Worm (Caenorhabditis elegans): ENCODE data around the gene tps-1.

Gene tps-1

ce11 chrX:17474521-17475170 is at the start of gene tps-1:
Gene tps-1, minus strand, starts transcription at chrX:17474534.
- TF ChIP-seq unc-62 (GFP tag; optimal IDR thresholded peaks at IDR 0.05): no peak

- TF ChIP-seq unc-62 (GFP tag; optimal IDR thresholded peaks at IDR 0.05): no peak
Measured at ce11 chrX:17521425-17521824, 47.1 kb upstream of the tps-1 start.

ce11 chrX:17519476-17519875 is 45.1 kb upstream of the tps-1 start:
- TF ChIP-seq unc-62 (GFP tag; optimal IDR thresholded peaks at IDR 0.05): no peak

- TF ChIP-seq unc-62 (GFP tag; optimal IDR thresholded peaks at IDR 0.05): no peak
Measured at ce11 chrX:17518293-17518692, 44.0 kb upstream of the tps-1 start.

- no peak for TF ChIP-seq unc-62 (GFP tag; optimal IDR thresholded peaks at IDR 0.05)
Measured at ce11 chrX:17517872-17518271, 43.5 kb upstream of the tps-1 start.

- no peak for TF ChIP-seq unc-62 (GFP tag; optimal IDR thresholded peaks at IDR 0.05)
Measured at ce11 chrX:17516941-17517340, 42.6 kb upstream of the tps-1 start.

- TF ChIP-seq unc-62 (GFP tag; optimal IDR thresholded peaks at IDR 0.05): no peak
Measured at ce11 chrX:17516461-17516860, 42.1 kb upstream of the tps-1 start.

ce11 chrX:17515207-17515902 is 41.0 kb upstream of the tps-1 start:
- no peak for TF ChIP-seq unc-62 (GFP tag; optimal IDR thresholded peaks at IDR 0.05)

ce11 chrX:17514422-17514821 is 40.1 kb upstream of the tps-1 start:
- TF ChIP-seq unc-62 (GFP tag; optimal IDR thresholded peaks at IDR 0.05): no peak

- no peak for TF ChIP-seq unc-62 (GFP tag; optimal IDR thresholded peaks at IDR 0.05)
Measured at ce11 chrX:17513507-17514113, 39.3 kb upstream of the tps-1 start, which contains the start of gene nhr-1. Gene nhr-1, plus strand, starts transcription at chrX:17514063.

- no peak for TF ChIP-seq unc-62 (GFP tag; optimal IDR thresholded peaks at IDR 0.05)
Measured at ce11 chrX:17510523-17510922, 36.2 kb upstream of the tps-1 start.

- TF ChIP-seq unc-62 (GFP tag; optimal IDR thresholded peaks at IDR 0.05): no peak
Measured at ce11 chrX:17509048-17509776, 34.9 kb upstream of the tps-1 start.

- TF ChIP-seq unc-62 (GFP tag; optimal IDR thresholded peaks at IDR 0.05): no peak
Measured at ce11 chrX:17508137-17508536, 33.8 kb upstream of the tps-1 start.

ce11 chrX:17505547-17506181 is 31.3 kb upstream of the tps-1 start:
- TF ChIP-seq unc-62 (GFP tag; optimal IDR thresholded peaks at IDR 0.05): no peak

- TF ChIP-seq unc-62 (GFP tag; optimal IDR thresholded peaks at IDR 0.05): no peak
Measured at ce11 chrX:17504447-17504846, 30.1 kb upstream of the tps-1 start.

ce11 chrX:17502246-17502645 is 27.9 kb upstream of the tps-1 start:
- no peak for TF ChIP-seq unc-62 (GFP tag; optimal IDR thresholded peaks at IDR 0.05)

All from whole organism, dauer.